Worm (Caenorhabditis elegans) whole organism, L2 larva: ENCODE measurements around the gene fbxb-45.

Source experiments
- alr-1 ChIP-seq: fragments of 150-350 bp; optimal IDR thresholded peaks from 2 replicates; lab custom pipeline; 2014; ENCODE audit warnings: missing biosample characterization, missing genetic modification characterization
- aly-2 ChIP-seq: fragments of 150-350 bp; optimal IDR thresholded peaks from 2 replicates; lab custom pipeline; 2014; ENCODE audit warnings: missing biosample characterization, missing genetic modification characterization
- lin-13 ChIP-seq: fragments of 150-350 bp; optimal IDR thresholded peaks from 2 replicates; lab custom pipeline; 2014; ENCODE audit warnings: missing biosample characterization, missing genetic modification reagents, missing genetic modification characterization
- lin-39 ChIP-seq: fragments of 150-350 bp; optimal IDR thresholded peaks from 2 replicates; lab custom pipeline; 2014; ENCODE audit warnings: missing biosample characterization, missing genetic modification reagents, missing genetic modification characterization
- mdl-1 ChIP-seq, 2 experiments: fragments of 150-350 bp in 1 of 2; sonication (generic microtip) in 1 of 2; optimal IDR thresholded peaks; 2 replicates each; lab custom pipeline; 2017; ENCODE audit warnings: missing biosample characterization in 2 of 2, missing genetic modification characterization in 2 of 2
- nhr-11 ChIP-seq: fragments of 150-350 bp; optimal IDR thresholded peaks from 2 replicates; lab custom pipeline; 2014; ENCODE audit warnings: missing biosample characterization, missing genetic modification characterization
- nhr-12 ChIP-seq: fragments of 150-350 bp; optimal IDR thresholded peaks from 2 replicates; lab custom pipeline; 2014; ENCODE audit warnings: missing biosample characterization, missing genetic modification characterization
- peb-1 ChIP-seq: fragments of 150-350 bp; optimal IDR thresholded peaks from 2 replicates; lab custom pipeline; 2014; ENCODE audit warnings: missing biosample characterization, missing genetic modification characterization
- skn-1 ChIP-seq: sonication (generic microtip); optimal IDR thresholded peaks from 2 replicates; lab custom pipeline; 2017; ENCODE audit warnings: missing biosample characterization, missing genetic modification characterization
- snpc-4 ChIP-seq: fragments of 150-350 bp; optimal IDR thresholded peaks from 2 replicates; lab custom pipeline; 2014; ENCODE audit warnings: missing biosample characterization, missing genetic modification characterization
- unc-39 ChIP-seq: fragments of 150-350 bp; optimal IDR thresholded peaks from 2 replicates; lab custom pipeline; 2014; ENCODE audit warnings: missing biosample characterization, missing genetic modification characterization
- ztf-4 ChIP-seq: fragments of 150-350 bp; optimal IDR thresholded peaks from 2 replicates; lab custom pipeline; 2014; ENCODE audit warnings: missing biosample characterization, missing genetic modification characterization

DNA sequence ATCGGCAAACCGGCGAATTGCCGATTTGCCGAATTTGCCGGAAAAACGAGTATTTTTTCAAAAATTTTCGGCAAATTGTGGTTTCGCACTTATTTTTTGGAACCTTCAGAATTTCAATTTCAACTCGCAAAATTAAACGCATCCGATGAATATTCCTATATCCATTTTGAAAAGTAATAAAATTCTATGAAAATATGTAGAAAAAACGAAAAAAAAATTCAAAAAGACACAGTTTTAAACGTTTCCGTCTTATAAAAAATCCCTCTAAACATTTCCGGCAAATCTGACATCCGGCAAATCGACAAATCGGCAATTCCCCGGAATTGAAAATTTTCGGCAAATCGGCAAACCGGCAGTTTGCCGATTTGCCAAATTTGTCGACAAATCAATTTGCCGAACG is 1.9 kb upstream of the fbxb-45 start, which contains the start of gene str-148:
- TF ChIP-seq nhr-12 (tag; lab: Kevin White, UChicago) (no peak), mdl-1 (tag; optimal IDR thresholded peaks at IDR 0.05; lab: Kevin White, UChicago) (no peak), snpc-4 (no peak), lin-13 (GFP tag; lab: Kevin White, UChicago) (no peak), peb-1 (no peak), aly-2 (tag; lab: Kevin White, UChicago) (no peak), ztf-4 (tag; lab: Kevin White, UChicago) (no peak), alr-1 (tag; lab: Kevin White, UChicago) (no peak), lin-39 (tag; lab: Kevin White, UChicago) (no peak), nhr-11 (no peak), unc-39 (no peak), skn-1 (no peak)
